Worm (Caenorhabditis elegans): ENCODE data around the gene ncr-1.

ncr-1 gene

DNA sequence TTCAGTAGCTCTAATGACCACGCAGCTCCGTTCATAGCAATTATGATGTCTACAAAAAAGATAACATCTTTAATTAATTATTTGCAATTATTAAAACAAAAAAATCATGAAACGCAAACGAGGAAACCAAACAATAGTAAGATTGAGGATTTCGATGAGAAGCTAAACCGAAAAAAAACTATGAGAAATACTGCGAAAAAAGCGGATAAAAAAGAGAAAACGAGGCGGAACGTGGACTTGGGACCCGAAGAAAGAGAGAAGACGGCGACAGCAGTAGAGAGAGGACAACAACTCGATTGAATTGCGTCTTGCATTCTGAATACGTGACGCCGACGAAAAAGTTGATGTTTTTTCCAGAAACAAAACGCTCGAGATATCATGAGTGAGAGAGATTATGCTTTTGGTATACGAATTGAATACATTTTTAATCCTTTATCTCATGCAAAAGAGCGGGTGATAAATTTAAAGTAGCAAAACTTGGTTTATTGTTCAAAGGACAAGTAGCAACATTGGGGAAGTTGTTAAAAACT is at the start of gene ncr-1:
Gene ncr-1 (minus strand): TSS at position 51 of the 530 bp plus-strand sequence.
- no peak for TF ChIP-seq scrt-1 (GFP tag; IDR thresholded peaks at IDR 0.05)
- TF ChIP-seq ets-7 (tag; optimal IDR thresholded peaks at IDR 0.05) = no peak
- TF ChIP-seq ceh-36 (tag; optimal IDR thresholded peaks at IDR 0.05) = no peak
- TF ChIP-seq hnd-1 (tag; optimal IDR thresholded peaks at IDR 0.05) = no peak
- TF ChIP-seq pes-1 (GFP tag; IDR thresholded peaks at IDR 0.05) = no peak
- no peak for TF ChIP-seq B0310.2 (tag; optimal IDR thresholded peaks at IDR 0.05)
- no peak for TF ChIP-seq aly-1 (tag; optimal IDR thresholded peaks at IDR 0.05)
- TF ChIP-seq F13C5.2 (tag; optimal IDR thresholded peaks at IDR 0.05) = no peak
- no peak for TF ChIP-seq ama-1 (optimal IDR thresholded peaks at IDR 0.05)
- TF ChIP-seq tbx-37 (GFP tag; conservative IDR thresholded peaks at IDR 0.05) = no peak
- TF ChIP-seq hmbx-1 (tag; optimal IDR thresholded peaks at IDR 0.05) = no peak
- no peak for TF ChIP-seq sea-1 (GFP tag; conservative IDR thresholded peaks at IDR 0.05)
- TF ChIP-seq tra-4 (tag; optimal IDR thresholded peaks at IDR 0.05) = no peak
- TF ChIP-seq tbx-11 (GFP tag; IDR thresholded peaks at IDR 0.05) = no peak

ce11 chrX:4534112-4534511 is 45.5 kb upstream of the ncr-1 start:
- no peak for TF ChIP-seq sea-1 (GFP tag; conservative IDR thresholded peaks at IDR 0.05)
- no peak for TF ChIP-seq pes-1 (GFP tag; IDR thresholded peaks at IDR 0.05)
- no peak for TF ChIP-seq ceh-36 (tag; optimal IDR thresholded peaks at IDR 0.05)
- TF ChIP-seq aly-1 (tag; optimal IDR thresholded peaks at IDR 0.05) = no peak
- no peak for TF ChIP-seq ceh-13 (GFP tag; optimal IDR thresholded peaks at IDR 0.05)
- no peak for TF ChIP-seq flt-1 (GFP tag; IDR thresholded peaks at IDR 0.05)
- TF ChIP-seq hmbx-1 (tag; optimal IDR thresholded peaks at IDR 0.05) = no peak

- TF ChIP-seq flt-1 (GFP tag; IDR thresholded peaks at IDR 0.05) (no peak), ceh-13 (GFP tag; optimal IDR thresholded peaks at IDR 0.05) (no peak), tbx-11 (GFP tag; IDR thresholded peaks at IDR 0.05) (no peak), tbx-37 (GFP tag; conservative IDR thresholded peaks at IDR 0.05) (no peak), hmg-4 (GFP tag; optimal IDR thresholded peaks at IDR 0.05) (peak; percentile 19), pes-1 (GFP tag; IDR thresholded peaks at IDR 0.05) (no peak), F13C5.2 (tag; optimal IDR thresholded peaks at IDR 0.05) (no peak), sea-1 (GFP tag; conservative IDR thresholded peaks at IDR 0.05) (no peak)
These were observed 43.6 kb upstream of the ncr-1 start, which contains the start of gene nhr-35 for ce11 chrX:4532160-4532741. TSS of gene nhr-35 (plus strand) at chrX:4532691.

ce11 chrX:4530426-4531044 is 41.9 kb upstream of the ncr-1 start:
- no peak for TF ChIP-seq hmbx-1 (tag; optimal IDR thresholded peaks at IDR 0.05)
- TF ChIP-seq B0310.2 (tag; optimal IDR thresholded peaks at IDR 0.05) = no peak
- TF ChIP-seq hnd-1 (tag; optimal IDR thresholded peaks at IDR 0.05) = no peak
- TF ChIP-seq ceh-36 (tag; optimal IDR thresholded peaks at IDR 0.05) = no peak
- no peak for TF ChIP-seq flt-1 (GFP tag; IDR thresholded peaks at IDR 0.05)
- TF ChIP-seq scrt-1 (GFP tag; IDR thresholded peaks at IDR 0.05) = no peak
- no peak for TF ChIP-seq F13C5.2 (tag; optimal IDR thresholded peaks at IDR 0.05)
- TF ChIP-seq ceh-13 (GFP tag; optimal IDR thresholded peaks at IDR 0.05) = no peak
- TF ChIP-seq tra-4 (tag; optimal IDR thresholded peaks at IDR 0.05) = no peak
- no peak for TF ChIP-seq sea-1 (GFP tag; conservative IDR thresholded peaks at IDR 0.05)
- TF ChIP-seq ets-7 (tag; optimal IDR thresholded peaks at IDR 0.05) = no peak
- no peak for TF ChIP-seq aly-1 (tag; optimal IDR thresholded peaks at IDR 0.05)

- no peak for TF ChIP-seq tra-4 (tag; optimal IDR thresholded peaks at IDR 0.05)
- no peak for TF ChIP-seq scrt-1 (GFP tag; IDR thresholded peaks at IDR 0.05)
- TF ChIP-seq tbx-11 (GFP tag; IDR thresholded peaks at IDR 0.05) = no peak
- TF ChIP-seq hmbx-1 (tag; optimal IDR thresholded peaks at IDR 0.05) = no peak
- TF ChIP-seq ets-7 (tag; optimal IDR thresholded peaks at IDR 0.05) = no peak
These were observed 40.2 kb upstream of the ncr-1 start for ce11 chrX:4528905-4529304.

DNA sequence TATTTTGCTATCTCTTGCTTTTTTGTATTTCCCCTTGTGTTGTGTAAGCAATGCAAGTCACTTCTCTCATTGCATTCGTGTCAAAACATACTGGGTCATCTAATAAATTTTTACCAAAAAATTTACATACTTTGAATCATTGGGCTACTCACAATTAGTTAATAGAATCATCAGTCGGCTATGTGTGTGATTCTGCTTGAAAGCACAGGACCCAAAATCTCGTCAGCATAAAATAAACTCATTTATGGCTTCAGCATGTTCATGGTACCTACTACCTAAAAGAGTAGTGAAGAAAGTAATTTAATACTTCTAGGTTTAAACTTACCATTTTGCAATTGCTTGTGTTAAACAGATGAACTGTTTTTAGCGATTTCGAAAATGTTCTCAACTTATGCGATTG is 37.8 kb upstream of the ncr-1 start:
- TF ChIP-seq sea-1 (GFP tag; conservative IDR thresholded peaks at IDR 0.05) = no peak
- no peak for TF ChIP-seq hmbx-1 (tag; optimal IDR thresholded peaks at IDR 0.05)
- TF ChIP-seq tra-4 (tag; optimal IDR thresholded peaks at IDR 0.05) = no peak
- TF ChIP-seq scrt-1 (GFP tag; IDR thresholded peaks at IDR 0.05) = no peak
- no peak for TF ChIP-seq F13C5.2 (tag; optimal IDR thresholded peaks at IDR 0.05)
- TF ChIP-seq ets-7 (tag; optimal IDR thresholded peaks at IDR 0.05) = no peak
- TF ChIP-seq tbx-11 (GFP tag; IDR thresholded peaks at IDR 0.05) = no peak
- TF ChIP-seq flt-1 (GFP tag; IDR thresholded peaks at IDR 0.05) = no peak
- no peak for TF ChIP-seq ama-1 (optimal IDR thresholded peaks at IDR 0.05)

ce11 chrX:4524844-4525243 is 36.2 kb upstream of the ncr-1 start:
- TF ChIP-seq scrt-1 (GFP tag; IDR thresholded peaks at IDR 0.05) (no peak), pes-1 (GFP tag; IDR thresholded peaks at IDR 0.05) (0 out of 2 replicates have a peak, but pooled peaks have one; percentile 12)

- TF ChIP-seq scrt-1 (GFP tag; IDR thresholded peaks at IDR 0.05) (peak; percentile 53; the same call in 1 of the 2 replicates), tbx-11 (GFP tag; IDR thresholded peaks at IDR 0.05) (no peak), ceh-36 (tag; optimal IDR thresholded peaks at IDR 0.05) (no peak), ceh-13 (GFP tag; optimal IDR thresholded peaks at IDR 0.05) (no peak), B0310.2 (tag; optimal IDR thresholded peaks at IDR 0.05) (peak; percentile 71), F13C5.2 (tag; optimal IDR thresholded peaks at IDR 0.05) (peak; percentile 76), aly-1 (tag; optimal IDR thresholded peaks at IDR 0.05) (no peak), tra-4 (tag; optimal IDR thresholded peaks at IDR 0.05) (no peak), hmbx-1 (tag; optimal IDR thresholded peaks at IDR 0.05) (no peak), ets-7 (tag; optimal IDR thresholded peaks at IDR 0.05) (no peak), hmg-4 (GFP tag; optimal IDR thresholded peaks at IDR 0.05) (peak; percentile 90), hnd-1 (tag; optimal IDR thresholded peaks at IDR 0.05) (no peak), ama-1 (optimal IDR thresholded peaks at IDR 0.05) (peak; percentile 32), pes-1 (GFP tag; IDR thresholded peaks at IDR 0.05) (peak; percentile 46), sea-1 (GFP tag; conservative IDR thresholded peaks at IDR 0.05) (0 out of 2 replicates have a peak, but pooled peaks have one; percentile 20), tbx-37 (GFP tag; conservative IDR thresholded peaks at IDR 0.05) (0 out of 2 replicates have a peak, but pooled peaks have one; percentile 36), flt-1 (GFP tag; IDR thresholded peaks at IDR 0.05) (peak; percentile 40; the same call in 1 of the 2 replicates)
These were observed 35.3 kb upstream of the ncr-1 start, which contains the start of gene pdi-2 for ce11 chrX:4523887-4524350. TSS of gene pdi-2 (plus strand) at chrX:4524155.

Measured in whole organism, early embryonic.